Worm (Caenorhabditis elegans) whole organism, early embryonic: ENCODE data around the gene ubxn-3.

Experiments used
- aly-1 ChIP-seq: sonication (generic microtip); optimal IDR thresholded peaks from 2 replicates; lab custom pipeline; 2016; ENCODE audit warnings: missing genetic modification characterization, missing compliant biosample characterization
- ama-1 ChIP-seq: fragments of 150-350 bp; optimal IDR thresholded peaks from 2 replicates; lab custom pipeline; 2014
- ceh-13 ChIP-seq: fragments of 200-800 bp; sonication (Bioruptor generic); optimal IDR thresholded peaks from 2 replicates; lab custom pipeline; 2018; ENCODE audit warnings: mild to moderate bottlenecking, missing genetic modification characterization, missing compliant biosample characterization
- hmbx-1 ChIP-seq: sonication (generic microtip); optimal IDR thresholded peaks from 2 replicates; lab custom pipeline; 2016; ENCODE audit warnings: mild to moderate bottlenecking, missing genetic modification characterization, missing compliant biosample characterization
- hmg-4 ChIP-seq: fragments of 200-800 bp; sonication (Bioruptor generic); optimal IDR thresholded peaks from 2 replicates; lab custom pipeline; 2018; ENCODE audit warnings: mild to moderate bottlenecking, missing genetic modification characterization, missing compliant biosample characterization
- scrt-1 ChIP-seq: fragments of 200-800 bp; sonication (Bioruptor generic); IDR thresholded peaks from 2 replicates; pipeline ENCODE4 v1.3.6; 2022; ENCODE audit warnings: missing genetic modification characterization, missing compliant biosample characterization
- sea-1 ChIP-seq: fragments of 200-800 bp; sonication (Bioruptor generic); conservative IDR thresholded peaks from 2 replicates; pipeline ENCODE4 v1.3.6; 2022; ENCODE audit warnings: missing genetic modification characterization, missing compliant biosample characterization
- tbx-11 ChIP-seq: fragments of 200-800 bp; sonication (Bioruptor generic); IDR thresholded peaks from 2 replicates; pipeline ENCODE4 v1.3.6; 2022; ENCODE audit warnings: missing genetic modification characterization, missing compliant biosample characterization
- tbx-37 ChIP-seq: fragments of 200-800 bp; sonication (Bioruptor generic); conservative IDR thresholded peaks from 2 replicates; pipeline ENCODE4 v1.3.6; 2022; ENCODE audit warnings: missing genetic modification reagents, missing genetic modification characterization, missing compliant biosample characterization

- TF ChIP-seq ceh-13 (GFP tag; lab: Kevin White, UChicago) (no peak), tbx-11 (GFP tag; lab: Robert Waterston, UW) (no peak), ama-1 (no peak), sea-1 (GFP tag; lab: Robert Waterston, UW) (no peak), tbx-37 (no peak), hmbx-1 (no peak), scrt-1 (GFP tag; lab: Robert Waterston, UW) (no peak), hmg-4 (GFP tag; lab: Kevin White, UChicago) (no peak), aly-1 (no peak)
These were observed 46.8 kb downstream of the ubxn-3 start, which contains the start of gene T01D1.7 for ce11 chrII:173679-174078.
